Worm (Caenorhabditis elegans): ENCODE data around the gene F35E12.6.

- TF ChIP-seq ama-1 (optimal IDR thresholded peaks at IDR 0.05) (no peak), aly-1 (tag; optimal IDR thresholded peaks at IDR 0.05) (no peak), pes-1 (GFP tag; IDR thresholded peaks at IDR 0.05) (no peak), hmbx-1 (tag; optimal IDR thresholded peaks at IDR 0.05) (no peak), F13C5.2 (tag; optimal IDR thresholded peaks at IDR 0.05) (no peak), ceh-13 (GFP tag; optimal IDR thresholded peaks at IDR 0.05) (no peak)
These were observed 25.0 kb downstream of the F35E12.6 start, which contains the start of gene srx-96 for ce11 chrV:13711060-13711459.

Measured in whole organism, early embryonic.